Fruit fly (Drosophila melanogaster) whole organism, embryonic: ENCODE data around the gene Abl.
A peak's percentile ranks its signal among the peaks of the same experiment; 100 is the strongest.

Experiments used
- Adf1 ChIP-seq: fragments of 200-800 bp; sonication (Bioruptor generic); IDR thresholded peaks from 2 replicates; pipeline ENCODE4 v1.3.6; 2022; ENCODE audit warnings: missing biosample characterization, missing genetic modification characterization
- Aef1 ChIP-seq: fragments of 200-800 bp; sonication (Bioruptor generic); IDR thresholded peaks from 3 replicates; pipeline ENCODE4 v1.3.6; 2022; ENCODE audit warnings: missing biosample characterization, missing genetic modification characterization
- Awh ChIP-seq: fragments of 200-800 bp; sonication (Bioruptor generic); IDR thresholded peaks from 2 replicates; pipeline ENCODE4, ENCODE4 v1.3.6; 2022; ENCODE audit warnings: missing biosample characterization, missing genetic modification characterization
- Blimp-1 ChIP-seq: fragments of 200-800 bp; sonication (Bioruptor generic); optimal IDR thresholded peaks from 3 replicates; lab custom pipeline; 2018; ENCODE audit warnings: missing biosample characterization, missing genetic modification characterization, mild to moderate bottlenecking, moderate library complexity, missing genetic modification reagents
- CG10431 ChIP-seq: fragments of 200-800 bp; sonication (Bioruptor generic); optimal IDR thresholded peaks from 3 replicates; lab custom pipeline; 2018; ENCODE audit warnings: missing biosample characterization, mild to moderate bottlenecking, missing genetic modification characterization
- CG10462 ChIP-seq: fragments of 200-800 bp; sonication (Bioruptor generic); optimal IDR thresholded peaks from 2 replicates; lab custom pipeline; 2016; ENCODE audit warnings: missing biosample characterization, missing genetic modification characterization
- CG15479 ChIP-seq: fragments of 200-800 bp; sonication (Bioruptor generic); optimal IDR thresholded peaks from 3 replicates; lab custom pipeline; 2019; ENCODE audit warnings: missing biosample characterization, mild to moderate bottlenecking, missing genetic modification characterization, moderate library complexity
- CG16779 ChIP-seq: fragments of 200-800 bp; sonication (Bioruptor generic); IDR thresholded peaks from 2 replicates; pipeline ENCODE4 v1.3.6; 2022; ENCODE audit warnings: missing biosample characterization, missing genetic modification characterization
- CG17328 ChIP-seq: fragments of 200-800 bp; sonication (Bioruptor generic); IDR thresholded peaks from 2 replicates; pipeline ENCODE4 v1.3.6; 2022; ENCODE audit warnings: missing biosample characterization, missing genetic modification characterization
- CG2202 ChIP-seq: fragments of 200-800 bp; sonication (Bioruptor generic); optimal IDR thresholded peaks from 2 replicates; lab custom pipeline; 2018; ENCODE audit warnings: missing biosample characterization, mild to moderate bottlenecking, missing genetic modification characterization
- CG32532 ChIP-seq: fragments of 200-800 bp; sonication (Bioruptor generic); IDR thresholded peaks from 2 replicates; pipeline ENCODE4 v1.3.6; 2022; ENCODE audit warnings: missing biosample characterization, missing genetic modification characterization
- CG4360 ChIP-seq: fragments of 200-800 bp; sonication (Bioruptor generic); IDR thresholded peaks from 2 replicates; pipeline ENCODE4 v1.3.6; 2022; ENCODE audit warnings: missing biosample characterization, missing genetic modification characterization
- CG5245 ChIP-seq: fragments of 200-800 bp; sonication (Bioruptor generic); optimal IDR thresholded peaks from 3 replicates; lab custom pipeline; 2016; ENCODE audit warnings: missing biosample characterization, missing genetic modification characterization
- CG9876 ChIP-seq: fragments of 200-800 bp; sonication (Bioruptor generic); optimal IDR thresholded peaks from 2 replicates; lab custom pipeline; 2016; ENCODE audit warnings: missing biosample characterization, missing genetic modification characterization
- Camta ChIP-seq: fragments of 200-800 bp; sonication (Bioruptor generic); optimal IDR thresholded peaks from 2 replicates; lab custom pipeline; 2016; ENCODE audit warnings: missing biosample characterization, missing genetic modification characterization
- Doc3 ChIP-seq: fragments of 200-800 bp; sonication (Bioruptor generic); IDR thresholded peaks from 3 replicates; pipeline ENCODE4 v1.3.6; 2022; ENCODE audit warnings: missing biosample characterization, missing genetic modification characterization; ENCODE audit not compliant: partially characterized antibody
- HLH3B ChIP-seq: fragments of 200-800 bp; sonication (Bioruptor generic); IDR thresholded peaks from 2 replicates; pipeline ENCODE4 v1.3.6; 2022; ENCODE audit warnings: missing biosample characterization, missing genetic modification characterization
- Hmr ChIP-seq: fragments of 200-800 bp; sonication (Bioruptor generic); optimal IDR thresholded peaks from 3 replicates; lab custom pipeline; 2017; ENCODE audit warnings: mild to moderate bottlenecking, missing biosample characterization, missing genetic modification reagents, missing genetic modification characterization
- Max ChIP-seq: fragments of 200-800 bp; sonication (Bioruptor generic); optimal IDR thresholded peaks from 2 replicates; lab custom pipeline; 2016; ENCODE audit warnings: missing biosample characterization, mild to moderate bottlenecking, missing genetic modification characterization
- NC2β ChIP-seq: fragments of 200-800 bp; sonication (Bioruptor generic); optimal IDR thresholded peaks from 2 replicates; lab custom pipeline; 2016; ENCODE audit warnings: missing biosample characterization, missing genetic modification characterization
- Nf-YC ChIP-seq: fragments of 200-800 bp; optimal IDR thresholded peaks from 3 replicates; lab custom pipeline; 2019; ENCODE audit warnings: missing biosample characterization, mild to moderate bottlenecking, missing genetic modification characterization, moderate library complexity
- PHDP ChIP-seq: fragments of 200-800 bp; sonication (Bioruptor generic); optimal IDR thresholded peaks from 3 replicates; lab custom pipeline; 2018; ENCODE audit warnings: missing biosample characterization, mild to moderate bottlenecking, missing genetic modification characterization, moderate library complexity
- Poxn ChIP-seq: fragments of 200-800 bp; sonication (Bioruptor generic); IDR thresholded peaks from 2 replicates; pipeline ENCODE4 v1.3.6; 2022; ENCODE audit warnings: missing biosample characterization, missing genetic modification characterization
- Scr ChIP-seq: fragments of 200-800 bp; sonication (Bioruptor generic); IDR thresholded peaks from 2 replicates; pipeline ENCODE4 v1.3.6; 2022; ENCODE audit warnings: missing biosample characterization, missing genetic modification characterization; ENCODE audit not compliant: partially characterized antibody
- TFAM ChIP-seq: fragments of 200-800 bp; sonication (Bioruptor generic); optimal IDR thresholded peaks from 2 replicates; lab custom pipeline; 2017; ENCODE audit warnings: missing biosample characterization, missing genetic modification characterization, inconsistent platforms
- Taf1 ChIP-seq: fragments of 200-800 bp; sonication (Bioruptor generic); IDR thresholded peaks from 2 replicates; pipeline ENCODE4 v1.3.6; 2022; ENCODE audit warnings: missing biosample characterization, missing genetic modification characterization
- ab ChIP-seq: fragments of 200-800 bp; sonication (Bioruptor generic); optimal IDR thresholded peaks from 2 replicates; lab custom pipeline; 2016; ENCODE audit warnings: missing biosample characterization, missing genetic modification characterization
- abd-A ChIP-seq: fragments of 200-800 bp; sonication (Bioruptor generic); optimal IDR thresholded peaks from 3 replicates; lab custom pipeline; 2019; ENCODE audit warnings: missing biosample characterization, mild to moderate bottlenecking, missing genetic modification characterization, moderate library complexity
- ara ChIP-seq: fragments of 200-800 bp; sonication (Bioruptor generic); IDR thresholded peaks from 2 replicates; pipeline ENCODE4 v1.3.6; 2022; ENCODE audit warnings: missing biosample characterization, missing genetic modification characterization
- az2 ChIP-seq: fragments of 200-800 bp; sonication (Bioruptor generic); optimal IDR thresholded peaks from 3 replicates; lab custom pipeline; 2016; ENCODE audit warnings: missing biosample characterization, missing genetic modification characterization
- bab2 ChIP-seq: fragments of 200-800 bp; sonication (Bioruptor generic); optimal IDR thresholded peaks from 2 replicates; lab custom pipeline; 2016; ENCODE audit warnings: missing biosample characterization, missing genetic modification characterization
- bbx ChIP-seq: fragments of 200-800 bp; sonication (Bioruptor generic); IDR thresholded peaks from 2 replicates; pipeline ENCODE4 v1.3.6; 2022; ENCODE audit warnings: missing biosample characterization, missing genetic modification characterization; ENCODE audit not compliant: partially characterized antibody
- bcd ChIP-seq: fragments of 200-800 bp; sonication (Bioruptor generic); optimal IDR thresholded peaks from 2 replicates; lab custom pipeline; 2017; ENCODE audit warnings: missing biosample characterization, mild to moderate bottlenecking, missing genetic modification characterization
- bsh ChIP-seq, 2 experiments: fragments of 200-800 bp; sonication (Bioruptor generic); optimal IDR thresholded peaks; 2 replicates each; lab custom pipeline; 2017 to 2018; ENCODE audit warnings: mild to moderate bottlenecking in 2 of 2, missing biosample characterization in 2 of 2, missing genetic modification characterization in 2 of 2, moderate library complexity in 1 of 2
- ewg ChIP-seq: fragments of 200-800 bp; sonication (Bioruptor generic); optimal IDR thresholded peaks from 3 replicates; lab custom pipeline; 2017; ENCODE audit warnings: mild to moderate bottlenecking, missing biosample characterization, missing genetic modification reagents, missing genetic modification characterization
- gfzf ChIP-seq: fragments of 200-800 bp; sonication (Bioruptor generic); optimal IDR thresholded peaks from 2 replicates; lab custom pipeline; 2016; ENCODE audit warnings: missing biosample characterization, mild to moderate bottlenecking, missing genetic modification characterization, moderate library complexity
- h ChIP-seq: fragments of >200 bp; optimal IDR thresholded peaks from 2 replicates; lab custom pipeline; 2017
- jing ChIP-seq: fragments of 200-800 bp; sonication (Bioruptor generic); optimal IDR thresholded peaks from 2 replicates; lab custom pipeline; 2018; ENCODE audit warnings: missing biosample characterization, mild to moderate bottlenecking, missing genetic modification characterization
- mam ChIP-seq: fragments of 200-800 bp; sonication (Bioruptor generic); optimal IDR thresholded peaks from 3 replicates; lab custom pipeline; 2016; ENCODE audit warnings: missing biosample characterization, missing genetic modification characterization
- nau ChIP-seq: fragments of 200-800 bp; sonication (Bioruptor generic); optimal IDR thresholded peaks from 3 replicates; lab custom pipeline; 2017; ENCODE audit warnings: missing biosample characterization, mild to moderate bottlenecking, missing genetic modification characterization, missing genetic modification reagents
- onecut ChIP-seq: fragments of 200-800 bp; sonication (Bioruptor generic); IDR thresholded peaks from 2 replicates; pipeline ENCODE4 v1.3.6; 2022; ENCODE audit warnings: missing biosample characterization, missing genetic modification characterization
- pb ChIP-seq: fragments of 200-800 bp; sonication (Bioruptor generic); optimal IDR thresholded peaks from 3 replicates; lab custom pipeline; 2016; ENCODE audit warnings: missing biosample characterization, missing genetic modification characterization
- pita ChIP-seq: fragments of 200-800 bp; sonication (Bioruptor generic); optimal IDR thresholded peaks from 2 replicates; lab custom pipeline; 2017; ENCODE audit warnings: missing biosample characterization, mild to moderate bottlenecking, missing genetic modification characterization
- ranshi ChIP-seq: fragments of 200-800 bp; sonication (Bioruptor generic); IDR thresholded peaks from 2 replicates; pipeline ENCODE4 v1.3.6; 2022; ENCODE audit warnings: missing biosample characterization, missing genetic modification characterization
- run ChIP-seq: fragments of 200-800 bp; sonication (Bioruptor generic); optimal IDR thresholded peaks from 3 replicates; lab custom pipeline; 2018; ENCODE audit warnings: missing biosample characterization, mild to moderate bottlenecking, missing genetic modification characterization
- stwl ChIP-seq: fragments of 200-800 bp; sonication (Bioruptor generic); optimal IDR thresholded peaks from 3 replicates; lab custom pipeline; 2018; ENCODE audit warnings: missing biosample characterization, mild to moderate bottlenecking, missing genetic modification characterization, moderate library complexity
- tin ChIP-seq: fragments of 200-800 bp; sonication (Bioruptor generic); optimal IDR thresholded peaks from 3 replicates; lab custom pipeline; 2016; ENCODE audit warnings: missing biosample characterization, missing genetic modification characterization
- tna ChIP-seq: fragments of 200-800 bp; sonication (Bioruptor generic); IDR thresholded peaks from 2 replicates; pipeline ENCODE4 v1.3.6; 2022; ENCODE audit warnings: missing biosample characterization, missing genetic modification characterization; ENCODE audit not compliant: partially characterized antibody
- toy ChIP-seq: fragments of 200-800 bp; sonication (Bioruptor generic); IDR thresholded peaks from 2 replicates; pipeline ENCODE4 v1.3.6; 2022; ENCODE audit warnings: missing biosample characterization, missing genetic modification characterization

Gene Abl

dm6 chr3L:16659959-16660870 lies 12.5 kb upstream of the Abl start (continued):
- TF ChIP-seq CG9876 (GFP tag; lab: Kevin White, UChicago) = peak; percentile 66
- peak; percentile 96 for TF ChIP-seq HLH3B
- TF ChIP-seq pb (GFP tag; lab: Kevin White, UChicago) = peak; percentile 81
- TF ChIP-seq CG5245 (GFP tag; lab: Kevin White, UChicago) = peak; percentile 95
- TF ChIP-seq gfzf (GFP tag; lab: Kevin White, UChicago) = no peak
- TF ChIP-seq Poxn = peak; percentile 72
- peak; percentile 97 for TF ChIP-seq PHDP (tag; lab: Kevin White, UChicago)
- TF ChIP-seq ewg (GFP tag; lab: Kevin White, UChicago) = peak; percentile 93
- TF ChIP-seq CG2202 (tag; lab: Kevin White, UChicago) = peak; percentile 92
- TF ChIP-seq Doc3 (GFP tag; lab: Robert Waterston, UW) = no peak
- peak; percentile 95 for TF ChIP-seq bab2 (GFP tag; lab: Kevin White, UChicago)
- TF ChIP-seq Adf1 = peak; percentile 79
- TF ChIP-seq CG15479 (GFP tag; lab: Kevin White, UChicago) = no peak
- peak; percentile 90 for TF ChIP-seq CG10431 (GFP tag; lab: Kevin White, UChicago)
- TF ChIP-seq nau (GFP tag; lab: Kevin White, UChicago) = peak; percentile 97
- TF ChIP-seq CG10462 (GFP tag; lab: Kevin White, UChicago) = peak; percentile 91
- peak; percentile 95 for TF ChIP-seq mam (GFP tag; lab: Kevin White, UChicago)
- peak; percentile 98 for TF ChIP-seq Max
- peak; percentile 75 for TF ChIP-seq NC2β (GFP tag; lab: Kevin White, UChicago)
- TF ChIP-seq stwl = peak; percentile 23
- TF ChIP-seq az2 (GFP tag; lab: Kevin White, UChicago) = peak; percentile 97
- TF ChIP-seq CG16779 (GFP tag; lab: Robert Waterston, UW) = peak; percentile 77
- no peak for TF ChIP-seq Scr (GFP tag; lab: Robert Waterston, UW)
- TF ChIP-seq CG4360 (GFP tag; lab: Robert Waterston, UW) = peak; percentile 77
- TF ChIP-seq Nf-YC (tag; lab: Kevin White, UChicago) = peak; percentile 83
- TF ChIP-seq run (tag; lab: Kevin White, UChicago) = peak; percentile 95
- no peak for TF ChIP-seq h (lab: Kevin White, UChicago)
- peak; percentile 90 for TF ChIP-seq jing (GFP tag; lab: Kevin White, UChicago)
- no peak for TF ChIP-seq pita (GFP tag; lab: Kevin White, UChicago)
- TF ChIP-seq tin = peak; percentile 96
- peak; percentile 94 for TF ChIP-seq CG17328
- peak; percentile 97 for TF ChIP-seq abd-A (tag; lab: Kevin White, UChicago)
- TF ChIP-seq Hmr (GFP tag; lab: Kevin White, UChicago) = peak; percentile 98
- peak; percentile 83 for TF ChIP-seq toy (GFP tag; lab: Robert Waterston, UW)
- TF ChIP-seq onecut = peak; percentile 98
- peak; percentile 96 for TF ChIP-seq Blimp-1
- peak; percentile 94 for TF ChIP-seq ranshi (GFP tag; lab: Robert Waterston, UW)
- TF ChIP-seq Awh = peak; percentile 94
- peak; percentile 94 for TF ChIP-seq CG32532 (GFP tag; lab: Robert Waterston, UW)
- peak; percentile 92 for TF ChIP-seq ara (GFP tag; lab: Robert Waterston, UW)
- no peak for TF ChIP-seq tna (GFP tag; lab: Robert Waterston, UW)
- TF ChIP-seq bsh (GFP tag; optimal IDR thresholded peaks at IDR 0.05; lab: Kevin White, UChicago) = peak; percentile 95 to 97
- TF ChIP-seq Aef1 = peak; percentile 91
- TF ChIP-seq TFAM (GFP tag; lab: Kevin White, UChicago) = peak; percentile 85
- TF ChIP-seq Camta (GFP tag; lab: Kevin White, UChicago) = peak; percentile 92
- TF ChIP-seq bbx (GFP tag; lab: Robert Waterston, UW) = no peak; the same call in 1 of the 2 replicates
- peak; percentile 98 for TF ChIP-seq bcd
- peak; percentile 85 for TF ChIP-seq Taf1
- peak; percentile 68 for TF ChIP-seq ab (GFP tag; lab: Kevin White, UChicago)
